Fruit fly (Drosophila melanogaster): Measurements from ENCODE around the gene CG13786.

CG13786 gene

dm6 chr2L:7254712-7255183 is 2.0 kb upstream of the CG13786 start (continued):
- TF ChIP-seq org-1 (GFP tag; optimal IDR thresholded peaks at IDR 0.05) (no peak), Xrp1 (GFP tag; IDR thresholded peaks at IDR 0.05) (no peak), CG8924 (tag; optimal IDR thresholded peaks at IDR 0.05) (no peak), eve (GFP tag; optimal IDR thresholded peaks at IDR 0.05) (no peak), Sox100B (GFP tag; optimal IDR thresholded peaks at IDR 0.05) (no peak), h (optimal IDR thresholded peaks at IDR 0.05) (no peak), Vsx1 (GFP tag; optimal IDR thresholded peaks at IDR 0.05) (no peak), Mrtf (GFP tag; IDR thresholded peaks at IDR 0.05) (no peak), CG6791 (GFP tag; IDR thresholded peaks at IDR 0.05; ENCODE audit: partially characterized antibody) (no peak), dmrt99B (tag; optimal IDR thresholded peaks at IDR 0.05) (no peak), CG16815 (GFP tag; optimal IDR thresholded peaks at IDR 0.05) (no peak), CG15601 (tag; optimal IDR thresholded peaks at IDR 0.05) (peak; percentile 14), Med (GFP tag) (peak; percentile 83), CG18599 (GFP tag; optimal IDR thresholded peaks at IDR 0.05) (peak; percentile 6), Dref (GFP tag; IDR thresholded peaks at IDR 0.05) (no peak), p53 (GFP tag; optimal IDR thresholded peaks at IDR 0.05) (no peak), Trl (optimal IDR thresholded peaks at IDR 0.05) (no peak), Trl (GFP tag; optimal IDR thresholded peaks at IDR 0.05) (no peak), CHES-1-like (GFP tag; optimal IDR thresholded peaks at IDR 0.05) (no peak), lola (GFP tag; optimal IDR thresholded peaks at IDR 0.05) (no peak), Camta (GFP tag; optimal IDR thresholded peaks at IDR 0.05) (no peak), CG14965 (GFP tag; optimal IDR thresholded peaks at IDR 0.05; ENCODE audit: borderline replicate concordance) (no peak), MBD-R2 (GFP tag; IDR thresholded peaks at IDR 0.05) (no peak), btn (GFP tag; optimal IDR thresholded peaks at IDR 0.05) (no peak), CG5180 (GFP tag; optimal IDR thresholded peaks at IDR 0.05) (peak; percentile 85), shn (GFP tag; optimal IDR thresholded peaks at IDR 0.05) (no peak), BtbVII (GFP tag; optimal IDR thresholded peaks at IDR 0.05) (no peak), ttk (GFP tag; IDR thresholded peaks at IDR 0.05) (no peak), CG7786 (GFP tag; optimal IDR thresholded peaks at IDR 0.05) (no peak), en (GFP tag; optimal IDR thresholded peaks at IDR 0.05) (no peak), CG4360 (GFP tag; IDR thresholded peaks at IDR 0.05) (no peak), Dip3 (GFP tag; optimal IDR thresholded peaks at IDR 0.05) (no peak), CG8281 (tag; optimal IDR thresholded peaks at IDR 0.05) (no peak), tgo (GFP tag; IDR thresholded peaks at IDR 0.05) (no peak), CG12155 (GFP tag; optimal IDR thresholded peaks at IDR 0.05) (no peak), Doc2 (GFP tag; IDR thresholded peaks at IDR 0.05) (no peak), Fer2 (tag; optimal IDR thresholded peaks at IDR 0.05) (no peak), CG3407 (GFP tag; optimal IDR thresholded peaks at IDR 0.05) (no peak), Gsc (GFP tag; IDR thresholded peaks at IDR 0.05) (no peak), CG10274 (GFP tag; optimal IDR thresholded peaks at IDR 0.05) (no peak), Spps (tag; optimal IDR thresholded peaks at IDR 0.05) (no peak), Sin3A (optimal IDR thresholded peaks at IDR 0.05) (no peak), bcd (GFP tag; optimal IDR thresholded peaks at IDR 0.05) (no peak), CG1647 (GFP tag; optimal IDR thresholded peaks at IDR 0.05) (no peak), Gug (GFP tag; IDR thresholded peaks at IDR 0.05) (no peak), CG31365 (tag; optimal IDR thresholded peaks at IDR 0.05) (no peak), HmgZ (tag; optimal IDR thresholded peaks at IDR 0.05) (no peak), CG14014 (GFP tag; IDR thresholded peaks at IDR 0.05) (no peak), CG9727 (GFP tag; optimal IDR thresholded peaks at IDR 0.05) (no peak), CG10565 (GFP tag; optimal IDR thresholded peaks at IDR 0.05) (no peak), HLH54F (GFP tag; optimal IDR thresholded peaks at IDR 0.05) (no peak), CG11456 (GFP tag; IDR thresholded peaks at IDR 0.05) (no peak), TFAM (GFP tag; optimal IDR thresholded peaks at IDR 0.05) (no peak)
